Worm (Caenorhabditis elegans): Measurements from ENCODE around the gene Y39G8B.10.

DNA sequence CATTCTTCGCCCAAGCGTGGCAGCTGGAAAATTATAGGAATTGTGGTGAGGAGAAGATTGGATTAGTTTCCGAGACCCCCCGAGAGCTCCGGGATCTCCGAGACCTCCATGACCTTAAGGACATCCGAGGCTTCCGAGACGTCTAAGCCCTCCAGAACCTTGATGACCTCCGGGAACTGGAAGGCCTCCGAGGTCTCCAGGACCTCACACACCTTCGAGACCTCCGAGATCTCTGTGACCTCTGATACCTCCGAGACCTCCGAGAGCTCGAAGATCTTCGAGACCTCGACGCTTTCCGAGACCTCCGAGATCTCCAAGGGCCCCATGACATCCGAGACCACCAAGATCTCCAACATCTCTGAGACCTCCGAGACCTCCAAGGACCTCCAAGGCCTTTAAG is 668 bp downstream of the Y39G8B.10 start:
- no peak for TF ChIP-seq dao-5 (tag; optimal IDR thresholded peaks at IDR 0.05)
- no peak for TF ChIP-seq him-1 (tag; optimal IDR thresholded peaks at IDR 0.05)
- TF ChIP-seq W03F9.2 (tag; optimal IDR thresholded peaks at IDR 0.05): no peak
